Worm (Caenorhabditis elegans) whole organism, late embryonic: Measurements from ENCODE around the gene C08F1.12.

Source experiments
- fkh-10 ChIP-seq: fragments of 150-350 bp; optimal IDR thresholded peaks from 2 replicates; lab custom pipeline; 2014; ENCODE audit warnings: missing biosample characterization, missing genetic modification reagents, missing genetic modification characterization
- gmeb-2 ChIP-seq: sonication (generic microtip); optimal IDR thresholded peaks from 2 replicates; lab custom pipeline; 2016; ENCODE audit warnings: missing genetic modification characterization, inconsistent platforms, missing compliant biosample characterization
- unc-42 ChIP-seq: sonication (generic microtip); optimal IDR thresholded peaks from 2 replicates; lab custom pipeline; 2016; ENCODE audit warnings: missing genotype, missing genetic modification characterization, missing compliant biosample characterization

DNA sequence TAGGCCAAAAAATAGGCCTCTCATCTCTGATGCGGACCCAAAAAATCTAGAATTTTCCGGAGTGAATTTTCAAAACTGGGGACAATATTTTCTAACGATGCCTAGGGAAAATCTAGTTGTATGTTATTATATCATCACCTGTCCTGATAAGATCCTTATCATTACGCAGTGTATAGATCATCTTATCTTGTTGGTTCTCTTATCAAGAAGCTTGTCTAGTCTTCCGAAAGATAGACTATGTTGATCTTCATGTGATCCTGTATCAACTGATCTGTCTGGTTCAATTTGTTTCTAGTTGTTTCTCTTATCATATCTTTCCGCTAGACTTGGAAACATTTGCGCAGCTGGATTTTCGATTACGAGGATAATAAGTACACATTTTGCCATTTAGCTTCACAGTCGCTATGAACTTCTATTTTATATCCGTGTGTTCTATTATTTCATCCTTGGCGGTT is 44.6 kb upstream of the C08F1.12 start, which contains the start of gene C52E2.3:
- no peak for TF ChIP-seq unc-42
- no peak for TF ChIP-seq fkh-10 (GFP tag; lab: Kevin White, UChicago)
- no peak for TF ChIP-seq gmeb-2 (tag; lab: Kevin White, UChicago)
